Fruit fly (Drosophila melanogaster) whole organism, embryonic: ENCODE measurements around the gene Baldspot.

ENCODE experiments used
- Atf6 ChIP-seq: fragments of 200-800 bp; sonication (Bioruptor generic); IDR thresholded peaks from 2 replicates; pipeline ENCODE4 v1.3.6; 2022; ENCODE audit warnings: missing biosample characterization, missing genetic modification characterization
- Bteb2 ChIP-seq: fragments of 200-800 bp; sonication (Bioruptor generic); optimal IDR thresholded peaks from 2 replicates; lab custom pipeline; 2016; ENCODE audit warnings: missing biosample characterization, missing genetic modification characterization
- CG10209 ChIP-seq: fragments of 200-800 bp; sonication (Bioruptor generic); optimal IDR thresholded peaks from 3 replicates; lab custom pipeline; 2017; ENCODE audit warnings: missing biosample characterization, mild to moderate bottlenecking, missing genetic modification characterization, missing genetic modification reagents
- CG12104 ChIP-seq: fragments of 200-800 bp; sonication (Bioruptor generic); optimal IDR thresholded peaks from 3 replicates; lab custom pipeline; 2016; ENCODE audit warnings: missing biosample characterization, missing genetic modification characterization
- CG12299 ChIP-seq: fragments of 200-800 bp; sonication (Bioruptor generic); optimal IDR thresholded peaks from 2 replicates; lab custom pipeline; 2018; ENCODE audit warnings: missing biosample characterization, mild to moderate bottlenecking, missing genetic modification characterization
- CG14860 ChIP-seq: fragments of 200-800 bp; sonication (Bioruptor generic); IDR thresholded peaks from 3 replicates; pipeline ENCODE4 v1.3.6; 2022; ENCODE audit warnings: missing biosample characterization, missing genetic modification characterization; ENCODE audit not compliant: partially characterized antibody
- CG17328 ChIP-seq: fragments of 200-800 bp; sonication (Bioruptor generic); IDR thresholded peaks from 2 replicates; pipeline ENCODE4 v1.3.6; 2022; ENCODE audit warnings: missing biosample characterization, missing genetic modification characterization
- CG17912 ChIP-seq: fragments of 200-800 bp; sonication (Bioruptor generic); optimal IDR thresholded peaks from 2 replicates; lab custom pipeline; 2018; ENCODE audit warnings: missing biosample characterization, mild to moderate bottlenecking, missing genetic modification characterization
- CG2129 ChIP-seq: fragments of 200-800 bp; sonication (Bioruptor generic); IDR thresholded peaks from 2 replicates; pipeline ENCODE4 v1.3.6; 2022; ENCODE audit warnings: missing biosample characterization, missing genetic modification characterization; ENCODE audit not compliant: partially characterized antibody
- CG31224 ChIP-seq: fragments of 200-800 bp; sonication (Bioruptor generic); IDR thresholded peaks from 2 replicates; pipeline ENCODE4 v1.3.6; 2022; ENCODE audit warnings: missing biosample characterization, missing genetic modification characterization
- CG33557 ChIP-seq: fragments of 200-800 bp; sonication (Bioruptor generic); optimal IDR thresholded peaks from 2 replicates; lab custom pipeline; 2019; ENCODE audit warnings: missing biosample characterization, mild to moderate bottlenecking, missing genetic modification characterization, moderate library complexity
- CG4360 ChIP-seq: fragments of 200-800 bp; sonication (Bioruptor generic); IDR thresholded peaks from 2 replicates; pipeline ENCODE4 v1.3.6; 2022; ENCODE audit warnings: missing biosample characterization, missing genetic modification characterization
- CG5953 ChIP-seq: fragments of 200-800 bp; sonication (Bioruptor generic); IDR thresholded peaks from 2 replicates; pipeline ENCODE4 v1.3.6; 2022; ENCODE audit warnings: missing biosample characterization, missing genetic modification characterization
- CG8924 ChIP-seq: fragments of 200-800 bp; optimal IDR thresholded peaks from 3 replicates; lab custom pipeline; 2019; ENCODE audit warnings: missing biosample characterization, mild to moderate bottlenecking, missing genetic modification characterization, moderate library complexity
- CkIIα-i1 ChIP-seq: fragments of 200-800 bp; sonication (Bioruptor generic); IDR thresholded peaks from 2 replicates; pipeline ENCODE4 v1.3.6; 2022; ENCODE audit warnings: missing biosample characterization, missing genetic modification characterization
- Dad ChIP-seq: fragments of 200-800 bp; sonication (Bioruptor generic); optimal IDR thresholded peaks from 3 replicates; lab custom pipeline; 2016; ENCODE audit warnings: missing biosample characterization, missing genetic modification characterization
- Dp ChIP-seq: fragments of 200-800 bp; sonication (Bioruptor generic); optimal IDR thresholded peaks from 2 replicates; lab custom pipeline; 2018; ENCODE audit warnings: missing biosample characterization, mild to moderate bottlenecking, missing genetic modification characterization, moderate library complexity
- ERR ChIP-seq: fragments of 200-800 bp; sonication (Bioruptor generic); optimal IDR thresholded peaks from 2 replicates; lab custom pipeline; 2016; ENCODE audit warnings: missing biosample characterization, missing genetic modification characterization
- Eip74EF ChIP-seq, 2 experiments: fragments of 200-800 bp in 1 of 2; fragments of >200 bp in 1 of 2; sonication (Bioruptor generic) in 1 of 2; optimal IDR thresholded peaks; 2 replicates each; lab custom pipeline; 2017 to 2019; ENCODE audit warnings: missing biosample characterization in 2 of 2, missing genetic modification characterization in 2 of 2, mild to moderate bottlenecking in 1 of 2, moderate library complexity in 1 of 2
- Hmx ChIP-seq: fragments of 200-800 bp; sonication (Bioruptor generic); optimal IDR thresholded peaks from 2 replicates; lab custom pipeline; 2016; ENCODE audit warnings: missing biosample characterization, missing genetic modification characterization
- NfI ChIP-seq: fragments of 200-800 bp; sonication (Bioruptor generic); optimal IDR thresholded peaks from 3 replicates; lab custom pipeline; 2018; ENCODE audit warnings: missing biosample characterization, mild to moderate bottlenecking, missing genetic modification characterization, moderate library complexity
- Oaz ChIP-seq: fragments of 200-800 bp; sonication (Bioruptor generic); IDR thresholded peaks from 2 replicates; pipeline ENCODE4 v1.3.6; 2022; ENCODE audit warnings: missing biosample characterization, missing genetic modification characterization
- Oli ChIP-seq: fragments of 200-800 bp; sonication (Bioruptor generic); optimal IDR thresholded peaks from 2 replicates; lab custom pipeline; 2018; ENCODE audit warnings: missing biosample characterization, mild to moderate bottlenecking, missing genetic modification characterization, moderate library complexity
- Sin3A ChIP-seq: fragments of >200 bp; optimal IDR thresholded peaks from 2 replicates; lab custom pipeline; 2018
- Sox100B ChIP-seq: fragments of 200-800 bp; sonication (Bioruptor generic); optimal IDR thresholded peaks from 3 replicates; lab custom pipeline; 2018; ENCODE audit warnings: missing biosample characterization, mild to moderate bottlenecking, missing genetic modification characterization
- YL-1 ChIP-seq: fragments of 200-800 bp; sonication (Bioruptor generic); optimal IDR thresholded peaks from 3 replicates; lab custom pipeline; 2017; ENCODE audit warnings: missing biosample characterization, mild to moderate bottlenecking, missing genetic modification characterization
- ap ChIP-seq: fragments of 200-800 bp; sonication (Bioruptor generic); IDR thresholded peaks from 2 replicates; pipeline ENCODE4 v1.3.6; 2022; ENCODE audit warnings: missing biosample characterization, missing genetic modification characterization
- ash1 ChIP-seq: fragments of 200-800 bp; sonication (Bioruptor generic); optimal IDR thresholded peaks from 2 replicates; lab custom pipeline; 2018; ENCODE audit warnings: missing biosample characterization, mild to moderate bottlenecking, missing genetic modification characterization
- bcd ChIP-seq: fragments of 200-800 bp; sonication (Bioruptor generic); optimal IDR thresholded peaks from 2 replicates; lab custom pipeline; 2017; ENCODE audit warnings: missing biosample characterization, mild to moderate bottlenecking, missing genetic modification characterization
- cas ChIP-seq: fragments of 200-800 bp; sonication (Bioruptor generic); IDR thresholded peaks from 2 replicates; pipeline ENCODE4 v1.3.6; 2022; ENCODE audit warnings: missing biosample characterization, missing genetic modification characterization
- chif ChIP-seq, 2 experiments: fragments of 200-800 bp; sonication (Bioruptor generic); optimal IDR thresholded peaks; 3 replicates each; lab custom pipeline; 2016; ENCODE audit warnings: missing biosample characterization in 2 of 2, missing genetic modification characterization in 2 of 2
- chinmo ChIP-seq: fragments of 200-800 bp; sonication (Bioruptor generic); IDR thresholded peaks from 4 replicates; pipeline ENCODE4 v1.3.6; 2022; ENCODE audit warnings: missing biosample characterization, missing genetic modification characterization; ENCODE audit not compliant: partially characterized antibody
- cwo ChIP-seq: fragments of 200-800 bp; sonication (Bioruptor generic); optimal IDR thresholded peaks from 3 replicates; lab custom pipeline; 2017; ENCODE audit warnings: missing biosample characterization, missing genetic modification characterization, mild to moderate bottlenecking, moderate library complexity, missing genetic modification reagents
- eyg ChIP-seq: fragments of 200-800 bp; sonication (Bioruptor generic); optimal IDR thresholded peaks from 3 replicates; lab custom pipeline; 2016; ENCODE audit warnings: missing biosample characterization, missing genetic modification characterization
- fd64A ChIP-seq: fragments of 200-800 bp; sonication (Bioruptor generic); optimal IDR thresholded peaks from 3 replicates; lab custom pipeline; 2018; ENCODE audit warnings: missing biosample characterization, mild to moderate bottlenecking, missing genetic modification characterization
- grau ChIP-seq: fragments of 200-800 bp; optimal IDR thresholded peaks from 3 replicates; lab custom pipeline; 2019; ENCODE audit warnings: missing biosample characterization, mild to moderate bottlenecking, missing genetic modification characterization, moderate library complexity
- jumu ChIP-seq: fragments of 200-800 bp; sonication (Bioruptor generic); optimal IDR thresholded peaks from 3 replicates; lab custom pipeline; 2016; ENCODE audit warnings: missing biosample characterization, missing genetic modification characterization
- lbe ChIP-seq: fragments of 200-800 bp; sonication (Bioruptor generic); optimal IDR thresholded peaks from 2 replicates; lab custom pipeline; 2016; ENCODE audit warnings: missing biosample characterization, mild to moderate bottlenecking, missing genetic modification characterization
- mam ChIP-seq: fragments of 200-800 bp; sonication (Bioruptor generic); optimal IDR thresholded peaks from 3 replicates; lab custom pipeline; 2016; ENCODE audit warnings: missing biosample characterization, missing genetic modification characterization
- nerfin-1 ChIP-seq: fragments of 200-800 bp; sonication (Bioruptor generic); optimal IDR thresholded peaks from 3 replicates; lab custom pipeline; 2019; ENCODE audit warnings: missing biosample characterization, mild to moderate bottlenecking, missing genetic modification characterization, moderate library complexity
- nmo ChIP-seq: fragments of 200-800 bp; sonication (Bioruptor generic); optimal IDR thresholded peaks from 2 replicates; lab custom pipeline; 2018; ENCODE audit warnings: missing biosample characterization, mild to moderate bottlenecking, missing genetic modification characterization, moderate library complexity
- phol ChIP-seq: fragments of 200-800 bp; sonication (Bioruptor generic); optimal IDR thresholded peaks from 3 replicates; lab custom pipeline; 2018; ENCODE audit warnings: missing biosample characterization, mild to moderate bottlenecking, missing genetic modification characterization, moderate library complexity
- rib ChIP-seq: fragments of 200-800 bp; sonication (Bioruptor generic); IDR thresholded peaks from 2 replicates; pipeline ENCODE4 v1.3.6; 2022; ENCODE audit warnings: missing biosample characterization, missing genetic modification characterization
- sens ChIP-seq: fragments of 200-800 bp; sonication (Bioruptor generic); peaks from one replicate; lab custom pipeline; 2016; ENCODE audit warnings: missing biosample characterization, missing genetic modification characterization
- shn ChIP-seq: fragments of 200-800 bp; sonication (Bioruptor generic); optimal IDR thresholded peaks from 3 replicates; lab custom pipeline; 2016; ENCODE audit warnings: missing biosample characterization, missing genetic modification characterization
- sima ChIP-seq: fragments of 200-800 bp; sonication (Bioruptor generic); optimal IDR thresholded peaks from 2 replicates; lab custom pipeline; 2016; ENCODE audit warnings: missing biosample characterization, missing genetic modification characterization
- slou ChIP-seq: fragments of 200-800 bp; sonication (Bioruptor generic); optimal IDR thresholded peaks from 3 replicates; lab custom pipeline; 2016; ENCODE audit warnings: missing biosample characterization, missing genetic modification characterization
- sob ChIP-seq: fragments of 200-800 bp; sonication (Bioruptor generic); IDR thresholded peaks from 2 replicates; pipeline ENCODE4 v1.3.6; 2022; ENCODE audit warnings: missing biosample characterization, missing genetic modification characterization
- tio ChIP-seq: fragments of 200-800 bp; sonication (Bioruptor generic); optimal IDR thresholded peaks from 2 replicates; lab custom pipeline; 2017; ENCODE audit warnings: missing biosample characterization, missing genetic modification characterization, inconsistent platforms
- tll ChIP-seq, 2 experiments: fragments of 200-800 bp in 1 of 2; fragments of >200 bp in 1 of 2; sonication (Bioruptor generic) in 1 of 2; optimal IDR thresholded peaks; 2 replicates each; lab custom pipeline; 2017 to 2019; ENCODE audit warnings: missing biosample characterization in 2 of 2, missing genetic modification characterization in 2 of 2, mild to moderate bottlenecking in 1 of 2, moderate library complexity in 1 of 2
- zfh2 ChIP-seq: fragments of 200-800 bp; sonication (Bioruptor generic); optimal IDR thresholded peaks from 2 replicates; lab custom pipeline; 2016; ENCODE audit warnings: missing biosample characterization, missing genetic modification characterization

Baldspot gene

dm6 chr3L:16635566-16636210, 25.7 kb downstream of the Baldspot start (continued):
- TF ChIP-seq ap (no peak), cas (GFP tag; lab: Robert Waterston, UW) (no peak), ash1 (GFP tag; lab: Kevin White, UChicago) (no peak), CkIIα-i1 (GFP tag; lab: Robert Waterston, UW) (no peak), Bteb2 (GFP tag; lab: Kevin White, UChicago) (no peak), Eip74EF (GFP tag; optimal IDR thresholded peaks at IDR 0.05; lab: Kevin White, UChicago) (no peak), fd64A (GFP tag; lab: Kevin White, UChicago) (no peak), Hmx (no peak), nmo (GFP tag; lab: Kevin White, UChicago) (peak; percentile 51), Dad (GFP tag; lab: Kevin White, UChicago) (no peak), Sox100B (GFP tag; lab: Kevin White, UChicago) (peak; percentile 18), slou (no peak), CG10209 (GFP tag; lab: Kevin White, UChicago) (peak; percentile 25), CG5953 (GFP tag; lab: Robert Waterston, UW) (no peak), CG17912 (GFP tag; lab: Kevin White, UChicago) (no peak), Dp (GFP tag; lab: Kevin White, UChicago) (no peak), zfh2 (no peak), chinmo (GFP tag; lab: Robert Waterston, UW) (no peak), mam (GFP tag; lab: Kevin White, UChicago) (no peak), bcd (GFP tag; lab: Kevin White, UChicago) (peak; percentile 12), YL-1 (GFP tag; lab: Kevin White, UChicago) (no peak), tio (peak; percentile 6), shn (GFP tag; lab: Kevin White, UChicago) (no peak), Atf6 (GFP tag; lab: Robert Waterston, UW) (no peak), nerfin-1 (no peak), tll (GFP tag; optimal IDR thresholded peaks at IDR 0.05; lab: Kevin White, UChicago) (no peak), jumu (GFP tag; lab: Kevin White, UChicago) (no peak), Sin3A (lab: Kevin White, UChicago) (no peak), sima (no peak), CG12299 (tag; lab: Kevin White, UChicago) (no peak), ERR (GFP tag; lab: Kevin White, UChicago) (no peak), CG33557 (GFP tag; lab: Kevin White, UChicago) (no peak), CG31224 (GFP tag; lab: Robert Waterston, UW) (no peak), cwo (GFP tag; lab: Kevin White, UChicago) (no peak), CG2129 (GFP tag; lab: Robert Waterston, UW) (no peak), CG12104 (GFP tag; lab: Kevin White, UChicago) (no peak), rib (GFP tag; lab: Robert Waterston, UW) (no peak), CG17328 (GFP tag; lab: Robert Waterston, UW) (no peak), chif (GFP tag; optimal IDR thresholded peaks at IDR 0.05; lab: Kevin White, UChicago) (peak in 1 of 2 experiments; percentile 6), Oaz (GFP tag; lab: Robert Waterston, UW) (no peak), CG14860 (GFP tag; lab: Robert Waterston, UW) (no peak), CG4360 (no peak), sens (GFP tag; lab: Kevin White, UChicago) (no peak), Oli (tag; lab: Kevin White, UChicago) (peak; percentile 38), phol (tag; lab: Kevin White, UChicago) (peak; percentile 37), sob (GFP tag; lab: Robert Waterston, UW) (0 out of 2 replicates have a peak, but pooled peaks have one; percentile 18), CG8924 (tag; lab: Kevin White, UChicago) (peak; percentile 30), NfI (GFP tag; lab: Kevin White, UChicago) (peak; percentile 26), eyg (GFP tag; lab: Kevin White, UChicago) (no peak), lbe (GFP tag; lab: Kevin White, UChicago) (no peak), grau (tag; lab: Kevin White, UChicago) (peak; percentile 81)
